Fruit fly (Drosophila melanogaster) whole organism, prepupa: Measurements from ENCODE around the gene CG31213.

Source experiments
- CG6276 ChIP-seq: fragments of 200-800 bp; sonication (Bioruptor generic); optimal IDR thresholded peaks from 2 replicates; lab custom pipeline; 2017; ENCODE audit warnings: missing biosample characterization, mild to moderate bottlenecking, missing genetic modification characterization
- Sox102F ChIP-seq: fragments of 200-800 bp; sonication (Bioruptor generic); optimal IDR thresholded peaks from 2 replicates; lab custom pipeline; 2016; ENCODE audit warnings: missing biosample characterization, mild to moderate bottlenecking, missing genetic modification characterization
- salr ChIP-seq, 2 experiments: fragments of 200-800 bp; sonication (Bioruptor generic); optimal IDR thresholded peaks; 3 replicates each; lab custom pipeline; 2016 to 2018; ENCODE audit warnings: missing biosample characterization in 2 of 2, missing genetic modification characterization in 2 of 2, mild to moderate bottlenecking in 1 of 2

dm6 chr3R:19935777-19936125 is 36.9 kb upstream of the CG31213 start:
- TF ChIP-seq Sox102F (GFP tag; lab: Kevin White, UChicago): no peak
- no peak for TF ChIP-seq salr (GFP tag; optimal IDR thresholded peaks at IDR 0.05; lab: Kevin White, UChicago)
- no peak for TF ChIP-seq CG6276 (GFP tag; lab: Kevin White, UChicago)
